Fruit fly (Drosophila melanogaster) whole organism, embryonic: ENCODE measurements around the gene CG7465.

Experiments used
- Ada2b ChIP-seq: fragments of 200-800 bp; sonication (Bioruptor generic); IDR thresholded peaks from 2 replicates; pipeline ENCODE4 v1.3.6; 2022; ENCODE audit warnings: missing biosample characterization, missing genetic modification characterization
- Bdp1 ChIP-seq: fragments of 200-800 bp; sonication (Bioruptor generic); optimal IDR thresholded peaks from 3 replicates; lab custom pipeline; 2016; ENCODE audit warnings: missing biosample characterization, missing genetic modification characterization
- Bteb2 ChIP-seq: fragments of 200-800 bp; sonication (Bioruptor generic); optimal IDR thresholded peaks from 2 replicates; lab custom pipeline; 2016; ENCODE audit warnings: missing biosample characterization, missing genetic modification characterization
- CG11723 ChIP-seq: fragments of 200-800 bp; sonication (Bioruptor generic); optimal IDR thresholded peaks from 2 replicates; lab custom pipeline; 2017; ENCODE audit warnings: missing biosample characterization, mild to moderate bottlenecking, missing genetic modification characterization
- CG12104 ChIP-seq: fragments of 200-800 bp; sonication (Bioruptor generic); optimal IDR thresholded peaks from 3 replicates; lab custom pipeline; 2016; ENCODE audit warnings: missing biosample characterization, missing genetic modification characterization
- CG12219 ChIP-seq: fragments of 200-800 bp; sonication (Bioruptor generic); optimal IDR thresholded peaks from 3 replicates; lab custom pipeline; 2018; ENCODE audit warnings: missing biosample characterization, mild to moderate bottlenecking, missing genetic modification characterization
- CG12769 ChIP-seq: fragments of 200-800 bp; sonication (Bioruptor generic); optimal IDR thresholded peaks from 2 replicates; lab custom pipeline; 2019; ENCODE audit warnings: missing biosample characterization, mild to moderate bottlenecking, missing genetic modification characterization, moderate library complexity
- CG14667 ChIP-seq: fragments of 200-800 bp; sonication (Bioruptor generic); IDR thresholded peaks from 2 replicates; pipeline ENCODE4 v1.3.6; 2022; ENCODE audit warnings: missing biosample characterization, missing genetic modification characterization
- CG15479 ChIP-seq: fragments of 200-800 bp; sonication (Bioruptor generic); optimal IDR thresholded peaks from 3 replicates; lab custom pipeline; 2019; ENCODE audit warnings: missing biosample characterization, mild to moderate bottlenecking, missing genetic modification characterization, moderate library complexity
- CG16779 ChIP-seq: fragments of 200-800 bp; sonication (Bioruptor generic); IDR thresholded peaks from 2 replicates; pipeline ENCODE4 v1.3.6; 2022; ENCODE audit warnings: missing biosample characterization, missing genetic modification characterization
- CG17359 ChIP-seq: fragments of 200-800 bp; sonication (Bioruptor generic); optimal IDR thresholded peaks from 3 replicates; lab custom pipeline; 2018; ENCODE audit warnings: missing biosample characterization, mild to moderate bottlenecking, missing genetic modification characterization, moderate library complexity
- CG1792 ChIP-seq: fragments of 200-800 bp; sonication (Bioruptor generic); optimal IDR thresholded peaks from 2 replicates; lab custom pipeline; 2016; ENCODE audit warnings: missing biosample characterization, missing genetic modification characterization
- CG2678 ChIP-seq: fragments of 200-800 bp; sonication (Bioruptor generic); optimal IDR thresholded peaks from 3 replicates; lab custom pipeline; 2019; ENCODE audit warnings: missing biosample characterization, mild to moderate bottlenecking, missing genetic modification characterization, moderate library complexity
- CG2889 ChIP-seq: fragments of 200-800 bp; sonication (Bioruptor generic); IDR thresholded peaks from 3 replicates; pipeline ENCODE4 v1.3.6; 2022; ENCODE audit warnings: missing biosample characterization, missing genetic modification characterization
- CG4360 ChIP-seq: fragments of 200-800 bp; sonication (Bioruptor generic); IDR thresholded peaks from 2 replicates; pipeline ENCODE4 v1.3.6; 2022; ENCODE audit warnings: missing biosample characterization, missing genetic modification characterization
- CG7357 ChIP-seq: fragments of 200-800 bp; sonication (Bioruptor generic); IDR thresholded peaks from 3 replicates; pipeline ENCODE4 v1.3.6; 2022; ENCODE audit warnings: missing biosample characterization, missing genetic modification characterization
- Camta ChIP-seq: fragments of 200-800 bp; sonication (Bioruptor generic); optimal IDR thresholded peaks from 2 replicates; lab custom pipeline; 2016; ENCODE audit warnings: missing biosample characterization, missing genetic modification characterization
- Dbx ChIP-seq: fragments of 200-800 bp; sonication (Bioruptor generic); IDR thresholded peaks from 3 replicates; pipeline ENCODE4 v1.3.6; 2022; ENCODE audit warnings: missing biosample characterization, missing genetic modification characterization
- E2f1 ChIP-seq: fragments of 200-800 bp; sonication (Bioruptor generic); IDR thresholded peaks from 2 replicates; pipeline ENCODE4 v1.3.6; 2022; ENCODE audit warnings: missing biosample characterization, missing genetic modification characterization
- H2.0 ChIP-seq: fragments of 200-800 bp; sonication (Bioruptor generic); IDR thresholded peaks from 2 replicates; pipeline ENCODE4 v1.3.6; 2022; ENCODE audit warnings: missing biosample characterization, missing genetic modification characterization
- Hey ChIP-seq: fragments of 200-800 bp; sonication (Bioruptor generic); optimal IDR thresholded peaks from 3 replicates; lab custom pipeline; 2018; ENCODE audit warnings: missing biosample characterization, mild to moderate bottlenecking, missing genetic modification characterization
- HmgZ ChIP-seq: fragments of 200-800 bp; sonication (Bioruptor generic); optimal IDR thresholded peaks from 2 replicates; lab custom pipeline; 2018; ENCODE audit warnings: missing biosample characterization, mild to moderate bottlenecking, missing genetic modification characterization
- Hr3 ChIP-seq: fragments of 200-800 bp; sonication (Bioruptor generic); optimal IDR thresholded peaks from 3 replicates; lab custom pipeline; 2016; ENCODE audit warnings: missing biosample characterization, missing genetic modification characterization
- MESR4 ChIP-seq: fragments of 200-800 bp; sonication (Bioruptor generic); optimal IDR thresholded peaks from 2 replicates; lab custom pipeline; 2018; ENCODE audit warnings: missing biosample characterization, mild to moderate bottlenecking, missing genetic modification characterization, moderate library complexity
- MTF-1 ChIP-seq: fragments of 200-800 bp; sonication (Bioruptor generic); optimal IDR thresholded peaks from 2 replicates; lab custom pipeline; 2018; ENCODE audit warnings: missing biosample characterization, mild to moderate bottlenecking, missing genetic modification characterization, borderline replicate concordance
- Med ChIP-seq: fragments of 200-800 bp; sonication (Bioruptor generic); peaks from one replicate; lab custom pipeline; 2016; ENCODE audit warnings: missing biosample characterization, missing genetic modification characterization, mild to moderate bottlenecking, inconsistent platforms, moderate library complexity
- Meics ChIP-seq: fragments of 200-800 bp; sonication (Bioruptor generic); optimal IDR thresholded peaks from 2 replicates; lab custom pipeline; 2017; ENCODE audit warnings: missing biosample characterization, mild to moderate bottlenecking, missing genetic modification characterization
- Xbp1 ChIP-seq: fragments of 200-800 bp; sonication (Bioruptor generic); optimal IDR thresholded peaks from 3 replicates; lab custom pipeline; 2016; ENCODE audit warnings: missing biosample characterization, mild to moderate bottlenecking, missing genetic modification characterization
- Xrp1 ChIP-seq: fragments of 200-800 bp; sonication (Bioruptor generic); IDR thresholded peaks from 2 replicates; pipeline ENCODE4 v1.3.6; 2022; ENCODE audit warnings: missing biosample characterization, missing genetic modification characterization
- YL-1 ChIP-seq: fragments of 200-800 bp; sonication (Bioruptor generic); optimal IDR thresholded peaks from 3 replicates; lab custom pipeline; 2017; ENCODE audit warnings: missing biosample characterization, mild to moderate bottlenecking, missing genetic modification characterization
- cas ChIP-seq: fragments of 200-800 bp; sonication (Bioruptor generic); IDR thresholded peaks from 2 replicates; pipeline ENCODE4 v1.3.6; 2022; ENCODE audit warnings: missing biosample characterization, missing genetic modification characterization
- cato ChIP-seq: fragments of 200-800 bp; sonication (Bioruptor generic); optimal IDR thresholded peaks from 2 replicates; lab custom pipeline; 2016; ENCODE audit warnings: missing biosample characterization, missing genetic modification characterization, borderline replicate concordance
- caup ChIP-seq: fragments of 200-800 bp; sonication (Bioruptor generic); optimal IDR thresholded peaks from 3 replicates; lab custom pipeline; 2017; ENCODE audit warnings: missing biosample characterization, mild to moderate bottlenecking, missing genetic modification characterization, moderate library complexity; ENCODE audit not compliant: severe bottlenecking
- crp ChIP-seq, 2 experiments: fragments of 200-800 bp; sonication (Bioruptor generic); optimal IDR thresholded peaks; 2 replicates in 1 of 2; 3 replicates in 1 of 2; lab custom pipeline; 2017; ENCODE audit warnings: missing biosample characterization in 2 of 2, missing genetic modification characterization in 2 of 2, mild to moderate bottlenecking in 1 of 2, moderate library complexity in 1 of 2
- hb ChIP-seq: fragments of 200-800 bp; sonication (Bioruptor generic); IDR thresholded peaks from 3 replicates; pipeline ENCODE4 v1.3.6; 2022; ENCODE audit warnings: missing biosample characterization, missing genetic modification characterization; ENCODE audit not compliant: partially characterized antibody
- klu ChIP-seq: fragments of 200-800 bp; sonication (Bioruptor generic); IDR thresholded peaks from 2 replicates; pipeline ENCODE4 v1.3.6; 2022; ENCODE audit warnings: missing biosample characterization, missing genetic modification characterization
- kni ChIP-seq: fragments of 200-800 bp; sonication (Bioruptor generic); optimal IDR thresholded peaks from 3 replicates; lab custom pipeline; 2017; ENCODE audit warnings: mild to moderate bottlenecking, missing biosample characterization, missing genetic modification reagents, missing genetic modification characterization
- pnt ChIP-seq: fragments of 200-800 bp; sonication (Bioruptor generic); optimal IDR thresholded peaks from 3 replicates; lab custom pipeline; 2016; ENCODE audit warnings: missing biosample characterization, missing genetic modification characterization
- pros ChIP-seq: fragments of 200-800 bp; sonication (Bioruptor generic); optimal IDR thresholded peaks from 3 replicates; lab custom pipeline; 2019; ENCODE audit warnings: missing biosample characterization, mild to moderate bottlenecking, missing genetic modification characterization, moderate library complexity
- repo ChIP-seq: fragments of 200-800 bp; sonication (Bioruptor generic); optimal IDR thresholded peaks from 2 replicates; lab custom pipeline; 2016; ENCODE audit warnings: missing biosample characterization, missing genetic modification characterization
- rib ChIP-seq: fragments of 200-800 bp; sonication (Bioruptor generic); IDR thresholded peaks from 2 replicates; pipeline ENCODE4 v1.3.6; 2022; ENCODE audit warnings: missing biosample characterization, missing genetic modification characterization
- sc ChIP-seq, 3 experiments: fragments of >200 bp in 2 of 3; fragments of 200-800 bp in 1 of 3; sonication (Bioruptor generic) in 1 of 3; optimal IDR thresholded peaks; 2 replicates in 2 of 3; 3 replicates in 1 of 3; lab custom pipeline; 2017; ENCODE audit warnings: mild to moderate bottlenecking in 1 of 3, missing biosample characterization in 1 of 3, missing genetic modification characterization in 1 of 3, missing genetic modification reagents in 1 of 3
- seq ChIP-seq: fragments of 200-800 bp; sonication (Bioruptor generic); IDR thresholded peaks from 2 replicates; pipeline ENCODE4 v1.3.6; 2022; ENCODE audit warnings: missing biosample characterization, missing genetic modification characterization
- sna ChIP-seq: fragments of 200-800 bp; sonication (Bioruptor generic); IDR thresholded peaks from 2 replicates; pipeline ENCODE4 v1.3.6; 2022; ENCODE audit warnings: missing biosample characterization, missing genetic modification characterization; ENCODE audit not compliant: partially characterized antibody
- sr ChIP-seq: fragments of 200-800 bp; sonication (Bioruptor generic); IDR thresholded peaks from 3 replicates; pipeline ENCODE4 v1.3.6; 2022; ENCODE audit warnings: missing biosample characterization, missing genetic modification characterization
- unc-4 ChIP-seq: fragments of 200-800 bp; sonication (Bioruptor generic); IDR thresholded peaks from 2 replicates; pipeline ENCODE4 v1.3.6; 2022; ENCODE audit warnings: missing biosample characterization, missing genetic modification characterization; ENCODE audit not compliant: partially characterized antibody
- unpg ChIP-seq: fragments of 200-800 bp; sonication (Bioruptor generic); optimal IDR thresholded peaks from 3 replicates; lab custom pipeline; 2018; ENCODE audit warnings: missing biosample characterization, mild to moderate bottlenecking, missing genetic modification characterization, moderate library complexity
- vfl ChIP-seq: fragments of 200-800 bp; sonication (Bioruptor generic); optimal IDR thresholded peaks from 2 replicates; lab custom pipeline; 2016; ENCODE audit warnings: missing biosample characterization, missing genetic modification characterization
- zfh2 ChIP-seq: fragments of 200-800 bp; sonication (Bioruptor generic); optimal IDR thresholded peaks from 2 replicates; lab custom pipeline; 2016; ENCODE audit warnings: missing biosample characterization, missing genetic modification characterization

The CG7465 gene

DNA sequence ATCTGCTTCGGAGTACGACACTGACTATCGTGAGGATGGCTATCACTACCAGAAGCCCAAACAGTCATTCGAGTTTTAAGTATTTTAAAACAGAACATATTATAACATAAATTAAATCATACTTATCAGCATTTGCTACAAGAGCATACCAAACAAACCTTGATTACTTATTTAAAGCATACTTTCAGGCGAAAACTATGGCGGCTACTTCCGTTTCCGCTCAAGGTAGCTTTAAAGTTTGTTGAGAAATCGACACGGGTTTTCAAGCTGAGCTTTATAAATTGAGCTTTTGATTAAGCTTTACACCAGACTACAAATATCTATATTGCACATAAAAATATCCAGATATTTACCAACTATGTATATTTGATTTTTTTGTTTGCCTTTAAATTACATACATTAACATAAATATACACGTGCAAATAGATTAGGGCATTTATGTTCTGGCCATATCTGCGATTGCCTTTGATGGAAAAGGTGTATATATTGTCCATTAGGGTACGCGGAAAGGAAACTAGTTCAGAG, 5.1 kb upstream of the CG7465 start (continued):
- TF ChIP-seq cas (GFP tag; lab: Robert Waterston, UW) = no peak
- peak; percentile 93 for TF ChIP-seq Meics
- peak; percentile 58 for TF ChIP-seq kni (GFP tag; lab: Kevin White, UChicago)
- peak; percentile 47; the same call in 1 of the 2 replicates for TF ChIP-seq E2f1 (GFP tag; lab: Robert Waterston, UW)
- peak; percentile 82 for TF ChIP-seq HmgZ (tag; lab: Kevin White, UChicago)
- peak; percentile 75 for TF ChIP-seq seq (GFP tag; lab: Robert Waterston, UW)
- peak; percentile 86 for TF ChIP-seq CG17359
- peak; percentile 97 for TF ChIP-seq caup (GFP tag; lab: Kevin White, UChicago)
- TF ChIP-seq cato (GFP tag; lab: Kevin White, UChicago) = peak; percentile 56
- TF ChIP-seq unc-4 = no peak
- peak; percentile 89 for TF ChIP-seq YL-1 (GFP tag; lab: Kevin White, UChicago)
- no peak for TF ChIP-seq hb
- no peak for TF ChIP-seq Hr3
- peak; percentile 92 for TF ChIP-seq CG12219 (GFP tag; lab: Kevin White, UChicago)
- 0 out of 3 replicates have a peak, but pooled peaks have one; percentile 50 for TF ChIP-seq Dbx
- peak; percentile 65 for TF ChIP-seq repo (GFP tag; lab: Kevin White, UChicago)
- peak; percentile 86 for TF ChIP-seq unpg (GFP tag; lab: Kevin White, UChicago)
- TF ChIP-seq zfh2 (GFP tag; lab: Kevin White, UChicago) = no peak
- peak; percentile 48; the same call in 1 of the 2 replicates for TF ChIP-seq Ada2b (GFP tag; lab: Robert Waterston, UW)
- TF ChIP-seq CG7357 (GFP tag; lab: Robert Waterston, UW) = no peak
- no peak for TF ChIP-seq CG2889 (GFP tag; lab: Robert Waterston, UW)
- no peak for TF ChIP-seq pros (GFP tag; lab: Kevin White, UChicago)
- no peak for TF ChIP-seq vfl
- peak; percentile 75 for TF ChIP-seq Xbp1 (GFP tag; lab: Kevin White, UChicago)
- no peak for TF ChIP-seq CG14667 (GFP tag; lab: Robert Waterston, UW)
- TF ChIP-seq MTF-1 (GFP tag; lab: Kevin White, UChicago) = peak; percentile 96
- no peak for TF ChIP-seq sna (GFP tag; lab: Robert Waterston, UW)
- peak in 1 of 2 experiments; percentile 34 for TF ChIP-seq crp (GFP tag; optimal IDR thresholded peaks at IDR 0.05; lab: Kevin White, UChicago)
- TF ChIP-seq sc (optimal IDR thresholded peaks at IDR 0.05; lab: Kevin White, UChicago) = no peak
- peak; percentile 66 for TF ChIP-seq sc (GFP tag; optimal IDR thresholded peaks at IDR 0.05; lab: Kevin White, UChicago)
- TF ChIP-seq CG12769 (tag; lab: Kevin White, UChicago) = peak; percentile 55
- TF ChIP-seq Bdp1 (GFP tag; lab: Kevin White, UChicago) = peak; percentile 53
- TF ChIP-seq Camta = peak; percentile 79
- peak; percentile 78 for TF ChIP-seq Bteb2 (GFP tag; lab: Kevin White, UChicago)
- TF ChIP-seq CG16779 = 0 out of 2 replicates have a peak, but pooled peaks have one; percentile 34
- no peak for TF ChIP-seq pnt (GFP tag; lab: Kevin White, UChicago)
- TF ChIP-seq CG11723 = peak; percentile 84
- TF ChIP-seq CG15479 (GFP tag; lab: Kevin White, UChicago) = no peak
- TF ChIP-seq rib (GFP tag; lab: Robert Waterston, UW) = no peak; the same call in 1 of the 2 replicates
- peak; percentile 80 for TF ChIP-seq sr (GFP tag; lab: Robert Waterston, UW)
- no peak for TF ChIP-seq klu (GFP tag; lab: Robert Waterston, UW)
- TF ChIP-seq CG12104 (GFP tag; lab: Kevin White, UChicago) = peak; percentile 74
- peak; percentile 79 for TF ChIP-seq Hey (tag; lab: Kevin White, UChicago)
- peak; percentile 99 for TF ChIP-seq Med
- peak; percentile 71 for TF ChIP-seq CG2678
- TF ChIP-seq MESR4 (GFP tag; lab: Kevin White, UChicago) = peak; percentile 57
- TF ChIP-seq CG1792 (GFP tag; lab: Kevin White, UChicago) = no peak
- no peak for TF ChIP-seq Xrp1 (GFP tag; lab: Robert Waterston, UW)
- TF ChIP-seq CG4360 (GFP tag; lab: Robert Waterston, UW) = no peak
- TF ChIP-seq H2.0 (GFP tag; lab: Robert Waterston, UW) = peak; percentile 57
